Fruit fly (Drosophila melanogaster): Measurements from ENCODE around the gene CG11970.
A peak's percentile ranks its signal among the peaks of the same experiment; 100 is the strongest.

Gene CG11970

DNA sequence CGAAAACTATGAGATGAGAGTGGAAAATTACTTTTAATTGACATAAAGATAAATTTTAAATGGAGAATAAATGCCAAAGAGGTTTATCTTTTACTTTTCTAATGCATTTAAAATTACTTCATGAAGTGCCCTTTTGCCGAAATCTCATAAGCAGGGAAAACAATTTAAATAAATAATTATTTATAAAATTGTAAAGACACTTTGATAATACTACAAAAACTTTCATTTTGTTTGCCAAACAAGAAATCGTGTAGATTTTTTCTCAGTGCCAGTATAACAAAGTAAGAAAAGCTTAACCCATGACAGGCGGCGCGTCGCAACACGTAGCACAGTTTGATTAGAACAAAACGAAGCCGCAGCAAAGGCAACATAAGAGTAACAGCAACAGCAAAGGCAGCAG lies 35.7 kb upstream of the CG11970 start:
- TF ChIP-seq tai (GFP tag; optimal IDR thresholded peaks at IDR 0.05) = no peak
- TF ChIP-seq h (GFP tag; optimal IDR thresholded peaks at IDR 0.05) = no peak
- no peak for TF ChIP-seq lola (GFP tag; optimal IDR thresholded peaks at IDR 0.05)
- no peak for TF ChIP-seq fru (GFP tag; optimal IDR thresholded peaks at IDR 0.05)
- TF ChIP-seq foxo (GFP tag; optimal IDR thresholded peaks at IDR 0.05) = no peak
- TF ChIP-seq woc (GFP tag; optimal IDR thresholded peaks at IDR 0.05) = no peak
- no peak for TF ChIP-seq CrebA (GFP tag; optimal IDR thresholded peaks at IDR 0.05; ENCODE audit: borderline replicate concordance)
- TF ChIP-seq N (GFP tag; optimal IDR thresholded peaks at IDR 0.05) = no peak
- TF ChIP-seq Rel (GFP tag; optimal IDR thresholded peaks at IDR 0.05) = no peak
- no peak for TF ChIP-seq Rel (tag; optimal IDR thresholded peaks at IDR 0.05)
- no peak for TF ChIP-seq dmrt93B (GFP tag; optimal IDR thresholded peaks at IDR 0.05)
- TF ChIP-seq brk (GFP tag; optimal IDR thresholded peaks at IDR 0.05) = no peak
- TF ChIP-seq Myc (optimal IDR thresholded peaks at IDR 0.05) = no peak
- no peak for TF ChIP-seq sv (GFP tag; optimal IDR thresholded peaks at IDR 0.05)
- no peak for TF ChIP-seq sage (GFP tag; optimal IDR thresholded peaks at IDR 0.05)
- TF ChIP-seq Mio (GFP tag; optimal IDR thresholded peaks at IDR 0.05) = no peak

DNA sequence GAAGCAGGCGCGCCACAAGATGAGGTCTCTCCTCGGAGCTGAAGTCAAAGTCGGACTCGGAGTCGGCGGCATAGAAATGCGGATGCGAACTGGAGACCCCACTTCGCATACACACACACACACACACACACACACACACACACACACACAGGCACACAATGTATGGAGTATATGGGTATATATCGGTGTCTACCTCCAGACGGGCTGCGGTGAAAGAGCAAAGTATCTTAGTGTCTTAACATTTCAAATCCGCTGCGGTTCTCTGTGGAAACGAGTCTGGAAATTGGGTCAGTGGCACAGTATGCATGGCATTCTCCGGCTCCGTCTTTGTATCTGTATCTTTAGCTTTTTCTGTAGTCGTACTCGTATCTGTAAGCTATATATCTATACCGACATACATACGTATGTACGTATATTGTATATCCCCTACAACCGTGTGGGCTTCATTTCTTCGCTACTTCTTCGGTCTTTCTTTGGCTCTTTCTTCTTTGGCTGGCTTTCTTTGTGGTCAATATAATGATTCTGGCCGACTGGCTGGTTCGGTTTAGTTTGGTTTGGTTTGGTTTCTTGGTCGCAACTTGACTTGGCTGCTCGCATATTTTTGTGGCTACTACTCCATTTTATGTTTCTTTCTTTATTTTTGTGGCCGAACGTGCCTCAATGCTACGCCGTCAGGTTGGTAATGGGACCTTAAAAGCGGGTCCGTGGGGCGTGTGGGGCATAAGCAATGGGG lies 35.0 kb upstream of the CG11970 start:
- no peak for TF ChIP-seq Myc (optimal IDR thresholded peaks at IDR 0.05)
- TF ChIP-seq Jra (GFP tag; optimal IDR thresholded peaks at IDR 0.05) = no peak
- TF ChIP-seq ey (GFP tag; optimal IDR thresholded peaks at IDR 0.05) = no peak
- TF ChIP-seq psq (GFP tag; optimal IDR thresholded peaks at IDR 0.05) = peak; percentile 56
- TF ChIP-seq br (GFP tag; optimal IDR thresholded peaks at IDR 0.05) = no peak
- TF ChIP-seq Dif (GFP tag; optimal IDR thresholded peaks at IDR 0.05; ENCODE audit: partially characterized antibody) = no peak
- peak; percentile 71 for TF ChIP-seq Dfd (GFP tag; optimal IDR thresholded peaks at IDR 0.05)
- TF ChIP-seq HLH106 (tag; optimal IDR thresholded peaks at IDR 0.05) = no peak
- no peak for TF ChIP-seq brk (GFP tag; optimal IDR thresholded peaks at IDR 0.05)

DNA sequence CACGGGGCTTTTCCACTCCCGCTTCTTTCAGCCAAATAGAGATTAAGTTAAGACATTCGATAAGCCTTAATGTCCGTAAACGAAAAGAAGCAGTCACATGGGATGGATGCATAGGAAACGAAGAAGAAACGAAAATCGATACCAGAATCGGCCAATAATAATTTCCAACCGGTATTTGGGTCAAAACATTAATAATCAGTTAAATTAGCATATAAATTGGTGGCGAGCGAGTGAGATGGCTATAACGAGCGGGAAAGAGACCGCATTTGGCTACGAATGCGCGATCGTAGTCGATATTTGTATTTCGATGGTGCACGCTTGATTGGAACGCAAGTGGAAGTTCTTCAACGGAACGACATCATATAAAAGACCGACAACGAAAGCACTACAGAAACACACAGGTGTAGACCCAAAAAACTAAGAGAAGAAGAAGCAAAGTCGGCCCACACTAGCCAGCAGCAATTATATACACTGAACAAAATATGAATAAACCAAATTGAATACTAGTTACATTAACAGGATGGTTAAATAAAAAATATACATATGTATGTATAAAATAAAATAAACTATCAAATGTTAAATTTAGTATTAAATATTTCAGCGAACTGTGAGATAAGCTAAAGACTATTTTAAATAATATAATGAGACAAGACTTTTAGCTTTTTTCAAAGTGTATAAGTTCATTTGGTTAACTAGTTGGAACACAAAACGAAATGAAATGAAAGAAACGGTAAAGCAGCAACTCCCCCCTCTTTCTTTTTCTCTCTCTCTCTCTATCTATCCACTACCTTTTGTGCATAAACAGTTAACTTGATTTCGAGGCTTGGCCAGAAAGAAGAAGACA lies 29.8 kb upstream of the CG11970 start:
- TF ChIP-seq GATAd (GFP tag; optimal IDR thresholded peaks at IDR 0.05) (no peak), h (GFP tag; optimal IDR thresholded peaks at IDR 0.05) (no peak), foxo (GFP tag; optimal IDR thresholded peaks at IDR 0.05) (no peak), tai (GFP tag; optimal IDR thresholded peaks at IDR 0.05) (no peak), Myc (optimal IDR thresholded peaks at IDR 0.05) (no peak), Dfd (GFP tag; optimal IDR thresholded peaks at IDR 0.05) (no peak), fru (GFP tag; optimal IDR thresholded peaks at IDR 0.05) (no peak), HLH106 (tag; optimal IDR thresholded peaks at IDR 0.05) (no peak), lola (GFP tag; optimal IDR thresholded peaks at IDR 0.05) (no peak), Jra (GFP tag; optimal IDR thresholded peaks at IDR 0.05) (no peak), Rel (GFP tag; optimal IDR thresholded peaks at IDR 0.05) (no peak), Rel (tag; optimal IDR thresholded peaks at IDR 0.05) (no peak), Vsx2 (GFP tag; optimal IDR thresholded peaks at IDR 0.05; ENCODE audit: partially characterized antibody) (no peak), Hr83 (GFP tag; optimal IDR thresholded peaks at IDR 0.05; ENCODE audit: poor library complexity, severe bottlenecking) (no peak), N (GFP tag; optimal IDR thresholded peaks at IDR 0.05) (no peak), Hnf4 (GFP tag; optimal IDR thresholded peaks at IDR 0.05) (no peak), woc (GFP tag; optimal IDR thresholded peaks at IDR 0.05) (no peak), CrebA (GFP tag; optimal IDR thresholded peaks at IDR 0.05; ENCODE audit: borderline replicate concordance) (no peak)

DNA sequence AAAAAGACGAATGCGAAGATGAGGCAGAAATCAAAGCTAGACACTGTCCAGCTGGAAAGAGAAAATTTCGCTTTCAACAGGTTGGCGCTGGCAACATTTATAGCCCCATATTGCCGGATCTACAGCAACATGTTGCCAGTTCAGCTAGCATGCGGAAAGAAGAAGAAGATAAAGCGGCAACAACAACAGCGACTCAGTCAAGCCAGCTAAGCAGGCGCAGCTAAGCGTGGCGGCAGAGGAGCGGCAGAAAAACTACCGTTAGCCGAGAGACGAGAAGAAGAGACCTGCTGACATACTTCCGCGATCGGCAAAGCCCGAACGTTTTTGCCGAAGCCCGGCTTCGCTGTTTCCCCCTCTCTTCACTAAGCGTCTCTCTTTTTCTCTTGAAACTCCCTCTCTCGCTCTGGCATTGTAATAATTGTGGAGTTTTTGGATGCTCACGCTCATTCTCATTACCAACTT lies 29.1 kb upstream of the CG11970 start:
- no peak for TF ChIP-seq dmrt93B (GFP tag; optimal IDR thresholded peaks at IDR 0.05)
- no peak for TF ChIP-seq dsf (GFP tag; optimal IDR thresholded peaks at IDR 0.05; ENCODE audit: borderline replicate concordance)
- TF ChIP-seq Myc (optimal IDR thresholded peaks at IDR 0.05) = no peak
- TF ChIP-seq Hnf4 (GFP tag; optimal IDR thresholded peaks at IDR 0.05) = no peak
- TF ChIP-seq Dfd (GFP tag; optimal IDR thresholded peaks at IDR 0.05) = no peak
- TF ChIP-seq tai (GFP tag; optimal IDR thresholded peaks at IDR 0.05) = no peak
- TF ChIP-seq Hr78 (GFP tag; optimal IDR thresholded peaks at IDR 0.05) = no peak
- TF ChIP-seq h (GFP tag; optimal IDR thresholded peaks at IDR 0.05) = no peak
- no peak for TF ChIP-seq CrebA (GFP tag; optimal IDR thresholded peaks at IDR 0.05; ENCODE audit: borderline replicate concordance)
- no peak for TF ChIP-seq rgr (GFP tag; optimal IDR thresholded peaks at IDR 0.05)
- no peak for TF ChIP-seq pan (optimal IDR thresholded peaks at IDR 0.05)
- TF ChIP-seq foxo (GFP tag; optimal IDR thresholded peaks at IDR 0.05) = no peak

Measured in whole organism, wandering third instar larva.